Fruit fly (Drosophila melanogaster): ENCODE results near the gene CG12071.

DNA sequence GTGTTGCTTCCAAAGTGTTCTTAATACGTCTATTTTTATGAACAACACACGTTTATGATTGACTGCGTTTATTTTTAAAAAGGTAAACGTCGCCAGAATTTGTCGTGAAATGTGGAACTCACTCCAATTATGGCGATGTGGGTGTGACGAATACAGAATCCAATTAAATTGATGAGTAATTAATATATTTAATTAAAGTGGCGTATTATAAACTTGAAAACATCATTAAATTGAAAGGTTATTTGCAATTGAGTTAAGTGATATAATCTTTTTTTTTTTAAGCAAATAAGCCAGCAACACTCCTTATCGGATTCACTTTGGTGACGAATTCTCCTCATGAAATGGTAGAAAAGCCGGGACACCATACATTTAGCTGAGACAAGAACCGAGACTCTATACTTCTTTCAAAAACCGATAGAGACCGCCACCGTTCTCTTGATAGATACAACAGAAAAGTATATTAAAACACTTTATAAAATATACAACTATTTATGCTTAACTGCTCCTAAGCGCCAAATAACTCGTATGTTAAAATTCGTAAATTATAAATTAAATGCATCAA, 10.4 kb downstream of the CG12071 start:
- TF ChIP-seq CG15336 (GFP tag; IDR thresholded peaks at IDR 0.05): no peak
- TF ChIP-seq eg (GFP tag; IDR thresholded peaks at IDR 0.05): no peak
- TF ChIP-seq CG9139 (GFP tag; optimal IDR thresholded peaks at IDR 0.05): no peak
- no peak for TF ChIP-seq Ets21C (GFP tag; optimal IDR thresholded peaks at IDR 0.05)
- no peak for TF ChIP-seq CG6276 (GFP tag; optimal IDR thresholded peaks at IDR 0.05)
- no peak for TF ChIP-seq CG11902 (GFP tag; optimal IDR thresholded peaks at IDR 0.05)
- no peak for TF ChIP-seq esn (GFP tag; optimal IDR thresholded peaks at IDR 0.05)
- no peak for TF ChIP-seq CG1621 (tag; optimal IDR thresholded peaks at IDR 0.05)
- no peak for TF ChIP-seq OdsH (GFP tag; optimal IDR thresholded peaks at IDR 0.05)
- TF ChIP-seq Blimp-1 (GFP tag; optimal IDR thresholded peaks at IDR 0.05): no peak
- no peak for TF ChIP-seq acj6 (GFP tag; optimal IDR thresholded peaks at IDR 0.05)
- TF ChIP-seq fd85E (GFP tag; optimal IDR thresholded peaks at IDR 0.05): no peak

All from whole organism, prepupa.